Fruit fly (Drosophila melanogaster) whole organism, embryonic: ENCODE results near the gene Obp99c.

Source experiments
- Awh ChIP-seq: fragments of 200-800 bp; sonication (Bioruptor generic); IDR thresholded peaks from 2 replicates; pipeline ENCODE4, ENCODE4 v1.3.6; 2022; ENCODE audit warnings: missing biosample characterization, missing genetic modification characterization
- CG10147 ChIP-seq: fragments of 200-800 bp; sonication (Bioruptor generic); optimal IDR thresholded peaks from 2 replicates; lab custom pipeline; 2019; ENCODE audit warnings: missing biosample characterization, mild to moderate bottlenecking, missing genetic modification characterization, moderate library complexity
- CG11398 ChIP-seq: fragments of 200-800 bp; sonication (Bioruptor generic); optimal IDR thresholded peaks from 2 replicates; lab custom pipeline; 2016; ENCODE audit warnings: missing biosample characterization, missing genetic modification characterization
- CG11560 ChIP-seq: fragments of 200-800 bp; sonication (Bioruptor generic); IDR thresholded peaks from 3 replicates; pipeline ENCODE4 v1.3.6; 2022; ENCODE audit warnings: missing biosample characterization, missing genetic modification characterization
- CG12104 ChIP-seq: fragments of 200-800 bp; sonication (Bioruptor generic); optimal IDR thresholded peaks from 3 replicates; lab custom pipeline; 2016; ENCODE audit warnings: missing biosample characterization, missing genetic modification characterization
- CG13424 ChIP-seq: fragments of 200-800 bp; sonication (Bioruptor generic); optimal IDR thresholded peaks from 2 replicates; lab custom pipeline; 2019; ENCODE audit warnings: missing biosample characterization, mild to moderate bottlenecking, missing genetic modification characterization, moderate library complexity
- CG14441 ChIP-seq: fragments of 200-800 bp; sonication (Bioruptor generic); IDR thresholded peaks from 2 replicates; pipeline ENCODE4 v1.3.6; 2022; ENCODE audit warnings: missing biosample characterization, missing genetic modification characterization
- CG17328 ChIP-seq: fragments of 200-800 bp; sonication (Bioruptor generic); IDR thresholded peaks from 2 replicates; pipeline ENCODE4 v1.3.6; 2022; ENCODE audit warnings: missing biosample characterization, missing genetic modification characterization
- CG17829 ChIP-seq: fragments of 200-800 bp; optimal IDR thresholded peaks from 2 replicates; lab custom pipeline; 2019; ENCODE audit warnings: missing biosample characterization, mild to moderate bottlenecking, missing genetic modification characterization, moderate library complexity
- CG1832 ChIP-seq: fragments of 200-800 bp; sonication (Bioruptor generic); optimal IDR thresholded peaks from 2 replicates; lab custom pipeline; 2017; ENCODE audit warnings: missing biosample characterization, mild to moderate bottlenecking, missing genetic modification characterization, inconsistent platforms
- CG30431 ChIP-seq: fragments of 200-800 bp; sonication (Bioruptor generic); optimal IDR thresholded peaks from 2 replicates; lab custom pipeline; 2017; ENCODE audit warnings: missing biosample characterization, missing genetic modification characterization
- CG3995 ChIP-seq: fragments of 200-800 bp; sonication (Bioruptor generic); optimal IDR thresholded peaks from 3 replicates; lab custom pipeline; 2016; ENCODE audit warnings: missing biosample characterization, missing genetic modification characterization
- CG4820 ChIP-seq: fragments of 200-800 bp; sonication (Bioruptor generic); optimal IDR thresholded peaks from 3 replicates; lab custom pipeline; 2016; ENCODE audit warnings: missing biosample characterization, missing genetic modification characterization
- CG5953 ChIP-seq: fragments of 200-800 bp; sonication (Bioruptor generic); IDR thresholded peaks from 2 replicates; pipeline ENCODE4 v1.3.6; 2022; ENCODE audit warnings: missing biosample characterization, missing genetic modification characterization
- CG6683 ChIP-seq: fragments of 200-800 bp; sonication (Bioruptor generic); optimal IDR thresholded peaks from 2 replicates; lab custom pipeline; 2017; ENCODE audit warnings: missing biosample characterization, mild to moderate bottlenecking, missing genetic modification characterization, missing genetic modification reagents
- CG7745 ChIP-seq: fragments of 200-800 bp; sonication (Bioruptor generic); optimal IDR thresholded peaks from 2 replicates; lab custom pipeline; 2018; ENCODE audit warnings: missing biosample characterization, mild to moderate bottlenecking, missing genetic modification characterization, moderate library complexity
- CG7839 ChIP-seq: fragments of 200-800 bp; sonication (Bioruptor generic); optimal IDR thresholded peaks from 3 replicates; lab custom pipeline; 2018; ENCODE audit warnings: missing biosample characterization, mild to moderate bottlenecking, missing genetic modification characterization, moderate library complexity
- CG9437 ChIP-seq: fragments of 200-800 bp; sonication (Bioruptor generic); optimal IDR thresholded peaks from 2 replicates; lab custom pipeline; 2018; ENCODE audit warnings: missing biosample characterization, mild to moderate bottlenecking, missing genetic modification characterization
- CTCF ChIP-seq: fragments of 200-800 bp; sonication (Bioruptor generic); optimal IDR thresholded peaks from 2 replicates; lab custom pipeline; 2017; ENCODE audit warnings: missing biosample characterization, mild to moderate bottlenecking, missing genetic modification characterization, moderate library complexity
- Dbx ChIP-seq: fragments of 200-800 bp; sonication (Bioruptor generic); IDR thresholded peaks from 3 replicates; pipeline ENCODE4 v1.3.6; 2022; ENCODE audit warnings: missing biosample characterization, missing genetic modification characterization
- Dp ChIP-seq: fragments of 200-800 bp; sonication (Bioruptor generic); optimal IDR thresholded peaks from 2 replicates; lab custom pipeline; 2018; ENCODE audit warnings: missing biosample characterization, mild to moderate bottlenecking, missing genetic modification characterization, moderate library complexity
- Elba2 ChIP-seq: fragments of 200-800 bp; sonication (Bioruptor generic); optimal IDR thresholded peaks from 3 replicates; lab custom pipeline; 2016; ENCODE audit warnings: missing biosample characterization, missing genetic modification characterization
- HLH4C ChIP-seq: fragments of 200-800 bp; sonication (Bioruptor generic); IDR thresholded peaks from 3 replicates; pipeline ENCODE4 v1.3.6; 2022; ENCODE audit warnings: missing biosample characterization, missing genetic modification characterization; ENCODE audit not compliant: partially characterized antibody
- HLHmδ ChIP-seq: fragments of 200-800 bp; sonication (Bioruptor generic); optimal IDR thresholded peaks from 2 replicates; lab custom pipeline; 2018; ENCODE audit warnings: missing biosample characterization, mild to moderate bottlenecking, missing genetic modification characterization, moderate library complexity
- Hmx ChIP-seq: fragments of 200-800 bp; sonication (Bioruptor generic); optimal IDR thresholded peaks from 2 replicates; lab custom pipeline; 2016; ENCODE audit warnings: missing biosample characterization, missing genetic modification characterization
- PHDP ChIP-seq: fragments of 200-800 bp; sonication (Bioruptor generic); optimal IDR thresholded peaks from 3 replicates; lab custom pipeline; 2018; ENCODE audit warnings: missing biosample characterization, mild to moderate bottlenecking, missing genetic modification characterization, moderate library complexity
- Scr ChIP-seq: fragments of 200-800 bp; sonication (Bioruptor generic); IDR thresholded peaks from 2 replicates; pipeline ENCODE4 v1.3.6; 2022; ENCODE audit warnings: missing biosample characterization, missing genetic modification characterization; ENCODE audit not compliant: partially characterized antibody
- Taf1 ChIP-seq: fragments of 200-800 bp; sonication (Bioruptor generic); IDR thresholded peaks from 2 replicates; pipeline ENCODE4 v1.3.6; 2022; ENCODE audit warnings: missing biosample characterization, missing genetic modification characterization
- Trl ChIP-seq, 3 experiments: fragments of >200 bp in 2 of 3; fragments of 200-800 bp in 1 of 3; sonication (Bioruptor generic) in 1 of 3; optimal IDR thresholded peaks; 2 replicates in 1 of 3; 3 replicates in 2 of 3; lab custom pipeline; 2016 to 2017; ENCODE audit warnings: missing biosample characterization in 1 of 3, missing genetic modification characterization in 1 of 3
- ato ChIP-seq: fragments of 200-800 bp; sonication (Bioruptor generic); IDR thresholded peaks from 2 replicates; pipeline ENCODE4 v1.3.6; 2022; ENCODE audit warnings: missing biosample characterization, missing genetic modification characterization; ENCODE audit not compliant: partially characterized antibody
- bigmax ChIP-seq: fragments of 200-800 bp; sonication (Bioruptor generic); optimal IDR thresholded peaks from 2 replicates; lab custom pipeline; 2018; ENCODE audit warnings: missing biosample characterization, mild to moderate bottlenecking, missing genetic modification characterization
- bowl ChIP-seq: fragments of 200-800 bp; sonication (Bioruptor generic); IDR thresholded peaks from 2 replicates; pipeline ENCODE4 v1.3.6; 2022; ENCODE audit warnings: missing biosample characterization, missing genetic modification characterization
- btn ChIP-seq: fragments of 200-800 bp; sonication (Bioruptor generic); optimal IDR thresholded peaks from 2 replicates; lab custom pipeline; 2016; ENCODE audit warnings: missing biosample characterization, missing genetic modification characterization
- chif ChIP-seq, 2 experiments: fragments of 200-800 bp; sonication (Bioruptor generic); optimal IDR thresholded peaks; 3 replicates each; lab custom pipeline; 2016; ENCODE audit warnings: missing biosample characterization in 2 of 2, missing genetic modification characterization in 2 of 2
- corto ChIP-seq: fragments of 200-800 bp; sonication (Bioruptor generic); optimal IDR thresholded peaks from 2 replicates; lab custom pipeline; 2016; ENCODE audit warnings: missing biosample characterization, mild to moderate bottlenecking, missing genetic modification characterization, moderate library complexity
- crc ChIP-seq: fragments of 200-800 bp; sonication (Bioruptor generic); optimal IDR thresholded peaks from 2 replicates; lab custom pipeline; 2016; ENCODE audit warnings: missing biosample characterization, missing genetic modification characterization
- fd102C ChIP-seq: fragments of 200-800 bp; sonication (Bioruptor generic); optimal IDR thresholded peaks from 2 replicates; lab custom pipeline; 2018; ENCODE audit warnings: missing biosample characterization, mild to moderate bottlenecking, missing genetic modification characterization, moderate library complexity
- fu2 ChIP-seq: fragments of 200-800 bp; sonication (Bioruptor generic); optimal IDR thresholded peaks from 2 replicates; lab custom pipeline; 2016; ENCODE audit warnings: missing biosample characterization, missing genetic modification characterization
- grau ChIP-seq: fragments of 200-800 bp; optimal IDR thresholded peaks from 3 replicates; lab custom pipeline; 2019; ENCODE audit warnings: missing biosample characterization, mild to moderate bottlenecking, missing genetic modification characterization, moderate library complexity
- inv ChIP-seq: fragments of 200-800 bp; sonication (Bioruptor generic); IDR thresholded peaks from 2 replicates; pipeline ENCODE4 v1.3.6; 2022; ENCODE audit warnings: missing biosample characterization, missing genetic modification characterization; ENCODE audit not compliant: partially characterized antibody
- lola ChIP-seq, 3 experiments: fragments of >200 bp in 2 of 3; fragments of 200-800 bp in 1 of 3; sonication (Bioruptor generic) in 1 of 3; optimal IDR thresholded peaks; 2 replicates each; lab custom pipeline; 2017 to 2019; ENCODE audit warnings: missing biosample characterization in 3 of 3, missing genetic modification characterization in 3 of 3, mild to moderate bottlenecking in 1 of 3, moderate library complexity in 1 of 3
- onecut ChIP-seq: fragments of 200-800 bp; sonication (Bioruptor generic); IDR thresholded peaks from 2 replicates; pipeline ENCODE4 v1.3.6; 2022; ENCODE audit warnings: missing biosample characterization, missing genetic modification characterization
- sens-2 ChIP-seq: fragments of 200-800 bp; sonication (Bioruptor generic); IDR thresholded peaks from 2 replicates; pipeline ENCODE4 v1.3.6; 2022; ENCODE audit warnings: missing biosample characterization, missing genetic modification characterization
- shn ChIP-seq: fragments of 200-800 bp; sonication (Bioruptor generic); optimal IDR thresholded peaks from 3 replicates; lab custom pipeline; 2016; ENCODE audit warnings: missing biosample characterization, missing genetic modification characterization
- sna ChIP-seq: fragments of 200-800 bp; sonication (Bioruptor generic); IDR thresholded peaks from 2 replicates; pipeline ENCODE4 v1.3.6; 2022; ENCODE audit warnings: missing biosample characterization, missing genetic modification characterization; ENCODE audit not compliant: partially characterized antibody
- sqz ChIP-seq: fragments of 200-800 bp; sonication (Bioruptor generic); optimal IDR thresholded peaks from 3 replicates; lab custom pipeline; 2018; ENCODE audit warnings: missing biosample characterization, mild to moderate bottlenecking, missing genetic modification characterization
- trem ChIP-seq: fragments of 200-800 bp; optimal IDR thresholded peaks from 3 replicates; lab custom pipeline; 2019; ENCODE audit warnings: missing biosample characterization, mild to moderate bottlenecking, missing genetic modification characterization, moderate library complexity
- ttk ChIP-seq: fragments of 200-800 bp; sonication (Bioruptor generic); IDR thresholded peaks from 2 replicates; pipeline ENCODE4 v2.1.2; 2022; ENCODE audit warnings: missing biosample characterization, missing genetic modification characterization
- vvl ChIP-seq: fragments of 200-800 bp; sonication (Bioruptor generic); IDR thresholded peaks from 2 replicates; pipeline ENCODE4 v1.3.6; 2022; ENCODE audit warnings: missing biosample characterization, missing genetic modification characterization
- wdn ChIP-seq: fragments of 200-800 bp; sonication (Bioruptor generic); IDR thresholded peaks from 2 replicates; pipeline ENCODE4 v1.3.6; 2022; ENCODE audit warnings: missing biosample characterization, missing genetic modification characterization
- zfh2 ChIP-seq: fragments of 200-800 bp; sonication (Bioruptor generic); optimal IDR thresholded peaks from 2 replicates; lab custom pipeline; 2016; ENCODE audit warnings: missing biosample characterization, missing genetic modification characterization

Gene Obp99c

DNA sequence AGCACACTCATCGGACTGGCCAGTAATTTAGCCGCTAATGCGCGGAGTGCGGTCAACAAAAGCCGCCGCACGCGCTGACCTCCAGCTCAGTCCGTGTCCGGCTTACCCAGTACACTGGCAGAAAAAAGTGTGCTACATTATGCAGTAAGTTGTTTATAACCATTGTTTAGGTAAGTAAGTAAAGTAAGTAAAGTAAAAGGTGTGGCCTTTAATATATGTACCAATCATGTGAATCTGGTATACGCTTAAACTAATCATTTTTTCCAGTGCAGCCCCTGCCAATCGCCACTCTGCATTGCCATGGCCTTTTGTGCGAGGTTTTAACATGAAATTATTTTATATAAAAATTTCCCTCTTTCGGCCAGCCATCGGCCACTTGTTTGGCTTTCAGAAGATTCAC lies 22.3 kb upstream of the Obp99c start (continued):
- TF ChIP-seq CG11398 (no peak), Taf1 (GFP tag; lab: Robert Waterston, UW) (no peak), CG30431 (GFP tag; lab: Kevin White, UChicago) (peak; percentile 7), grau (tag; lab: Kevin White, UChicago) (peak; percentile 0), inv (no peak), bowl (GFP tag; lab: Robert Waterston, UW) (no peak), Trl (optimal IDR thresholded peaks at IDR 0.05; lab: Kevin White, UChicago) (no peak), Trl (GFP tag; optimal IDR thresholded peaks at IDR 0.05; lab: Kevin White, UChicago) (no peak), bigmax (GFP tag; lab: Kevin White, UChicago) (no peak), corto (no peak), CG3995 (GFP tag; lab: Kevin White, UChicago) (no peak), CG1832 (GFP tag; lab: Kevin White, UChicago) (no peak), chif (GFP tag; optimal IDR thresholded peaks at IDR 0.05; lab: Kevin White, UChicago) (peak in 1 of 2 experiments; percentile 27), shn (no peak), CG10147 (GFP tag; lab: Kevin White, UChicago) (no peak), btn (GFP tag; lab: Kevin White, UChicago) (no peak), CG5953 (GFP tag; lab: Robert Waterston, UW) (no peak), Dp (GFP tag; lab: Kevin White, UChicago) (no peak), Scr (GFP tag; lab: Robert Waterston, UW) (no peak), vvl (0 out of 2 replicates have a peak, but pooled peaks have one; percentile 17), wdn (GFP tag; lab: Robert Waterston, UW) (no peak), HLH4C (GFP tag; lab: Robert Waterston, UW) (no peak), PHDP (tag; lab: Kevin White, UChicago) (no peak), zfh2 (GFP tag; lab: Kevin White, UChicago) (no peak), Hmx (GFP tag; lab: Kevin White, UChicago) (no peak), sqz (GFP tag; lab: Kevin White, UChicago) (no peak), sna (GFP tag; lab: Robert Waterston, UW) (no peak), crc (GFP tag; lab: Kevin White, UChicago) (no peak), ttk (GFP tag; lab: Robert Waterston, UW) (peak; percentile 41; the same call in 1 of the 2 replicates), CG14441 (GFP tag; lab: Robert Waterston, UW) (no peak), CG6683 (GFP tag; lab: Kevin White, UChicago) (no peak), Dbx (GFP tag; lab: Robert Waterston, UW) (no peak), CG7839 (tag; lab: Kevin White, UChicago) (peak; percentile 16), CTCF (no peak), sens-2 (GFP tag; lab: Robert Waterston, UW) (0 out of 2 replicates have a peak, but pooled peaks have one; percentile 14), fu2 (GFP tag; lab: Kevin White, UChicago) (no peak), onecut (GFP tag; lab: Robert Waterston, UW) (no peak), lola (GFP tag; optimal IDR thresholded peaks at IDR 0.05; lab: Kevin White, UChicago) (peak in 1 of 3 experiments; percentile 41), CG17829 (no peak), CG9437 (no peak), trem (tag; lab: Kevin White, UChicago) (no peak), CG17328 (peak; percentile 59), CG11560 (tag; lab: Robert Waterston, UW) (no peak), CG12104 (no peak), CG7745 (tag; lab: Kevin White, UChicago) (no peak), ato (no peak), Elba2 (no peak), Awh (GFP tag; lab: Robert Waterston, UW) (no peak), HLHmδ (GFP tag; lab: Kevin White, UChicago) (no peak), CG13424 (no peak), CG4820 (GFP tag; lab: Kevin White, UChicago) (no peak), fd102C (GFP tag; lab: Kevin White, UChicago) (no peak)
